Worm (Caenorhabditis elegans) whole organism, L4 larva: Measurements from ENCODE around the gene srbc-61.

Experiments
- D1046.2 ChIP-seq: fragments of 200-800 bp; sonication (Bioruptor generic); IDR thresholded peaks from 2 replicates; pipeline ENCODE4 v1.3.6; 2022; ENCODE audit warnings: missing genetic modification characterization, missing compliant biosample characterization
- F10B5.3 ChIP-seq: sonication (generic microtip); optimal IDR thresholded peaks from 2 replicates; lab custom pipeline; 2016; ENCODE audit warnings: mild to moderate bottlenecking, missing genetic modification characterization, missing compliant biosample characterization
- T26A8.4 ChIP-seq: fragments of 200-800 bp; sonication (Bioruptor generic); IDR thresholded peaks from 2 replicates; pipeline ENCODE4 v1.3.6; 2022; ENCODE audit warnings: missing genetic modification characterization, missing compliant biosample characterization
- Y5F2A.4 ChIP-seq: fragments of 200-800 bp; sonication (Bioruptor generic); optimal IDR thresholded peaks from 2 replicates; lab custom pipeline; 2018; ENCODE audit warnings: mild to moderate bottlenecking, missing genetic modification characterization, missing compliant biosample characterization
- Y75B8A.6 ChIP-seq: fragments of 200-800 bp; sonication (Bioruptor generic); IDR thresholded peaks from 2 replicates; pipeline ENCODE4 v1.3.6; 2022; ENCODE audit warnings: missing genetic modification reagents, missing genetic modification characterization, missing compliant biosample characterization
- ceh-20 ChIP-seq: fragments of 200-800 bp; sonication (Bioruptor generic); IDR thresholded peaks from 2 replicates; pipeline ENCODE4 v1.3.6; 2022; ENCODE audit warnings: missing genetic modification reagents, missing genetic modification characterization, missing compliant biosample characterization
- ctbp-1 ChIP-seq: fragments of 200-800 bp; sonication (Bioruptor generic); IDR thresholded peaks from 2 replicates; pipeline ENCODE4 v1.3.6; 2022; ENCODE audit warnings: missing genetic modification reagents, missing genetic modification characterization, missing compliant biosample characterization
- dmd-6 ChIP-seq: fragments of 200-800 bp; sonication (Bioruptor generic); IDR thresholded peaks from 2 replicates; pipeline ENCODE4 v1.3.6; 2022; ENCODE audit warnings: missing genetic modification reagents, missing genetic modification characterization, missing compliant biosample characterization
- egl-43 ChIP-seq: fragments of 200-800 bp; sonication (Bioruptor generic); IDR thresholded peaks from 2 replicates; pipeline ENCODE4 v1.3.6; 2022; ENCODE audit warnings: missing genetic modification reagents, missing genetic modification characterization, missing compliant biosample characterization
- fkh-10 ChIP-seq: fragments of 150-350 bp; optimal IDR thresholded peaks from 2 replicates; lab custom pipeline; 2014; ENCODE audit warnings: missing biosample characterization, missing genetic modification reagents, missing genetic modification characterization
- hmg-1.1 ChIP-seq: fragments of 200-800 bp; sonication (Bioruptor generic); IDR thresholded peaks from 2 replicates; pipeline ENCODE4 v1.3.6; 2022; ENCODE audit warnings: missing genetic modification reagents, missing genetic modification characterization, missing compliant biosample characterization
- lim-7 ChIP-seq: fragments of 200-800 bp; sonication (Bioruptor generic); IDR thresholded peaks from 2 replicates; pipeline ENCODE4 v1.3.6; 2022; ENCODE audit warnings: missing genetic modification characterization, missing compliant biosample characterization
- lin-15B ChIP-seq: fragments of 150-350 bp; sonication (generic microtip); optimal IDR thresholded peaks from 3 replicates; lab custom pipeline; 2014; ENCODE audit warnings: missing biosample characterization, missing genetic modification characterization
- lin-29 ChIP-seq: fragments of 200-800 bp; sonication (Bioruptor generic); IDR thresholded peaks from 2 replicates; pipeline ENCODE4 v1.3.6; 2022; ENCODE audit warnings: missing genetic modification reagents, missing genetic modification characterization, missing compliant biosample characterization
- lin-39 ChIP-seq: fragments of 150-350 bp; optimal IDR thresholded peaks from 2 replicates; lab custom pipeline; 2014; ENCODE audit warnings: missing biosample characterization, missing genetic modification reagents, missing genetic modification characterization
- mep-1 ChIP-seq: fragments of 150-350 bp; sonication (generic microtip); optimal IDR thresholded peaks from 3 replicates; lab custom pipeline; 2014; ENCODE audit warnings: missing biosample characterization, missing genetic modification characterization
- mes-2 ChIP-seq: sonication (generic microtip); optimal IDR thresholded peaks from 2 replicates; lab custom pipeline; 2016; ENCODE audit warnings: missing genotype, mild to moderate bottlenecking, missing genetic modification characterization, missing compliant biosample characterization; ENCODE audit not compliant: poor library complexity, severe bottlenecking
- mxl-2 ChIP-seq: fragments of 200-800 bp; sonication (Bioruptor generic); conservative IDR thresholded peaks from 2 replicates; pipeline ENCODE4 v1.3.6; 2022; ENCODE audit warnings: missing genetic modification reagents, missing genetic modification characterization, missing compliant biosample characterization
- nhr-10 ChIP-seq: fragments of 150-350 bp; optimal IDR thresholded peaks from 2 replicates; lab custom pipeline; 2014; ENCODE audit warnings: missing biosample characterization, missing genetic modification characterization
- nhr-111 ChIP-seq: fragments of 200-800 bp; sonication (Bioruptor generic); optimal IDR thresholded peaks from 2 replicates; lab custom pipeline; 2018; ENCODE audit warnings: mild to moderate bottlenecking, missing genetic modification characterization, missing compliant biosample characterization
- nhr-48 ChIP-seq: sonication (generic microtip); optimal IDR thresholded peaks from 2 replicates; lab custom pipeline; 2016; ENCODE audit warnings: mild to moderate bottlenecking, missing genetic modification characterization, missing compliant biosample characterization
- nhr-77 ChIP-seq: fragments of 150-350 bp; optimal IDR thresholded peaks from 2 replicates; lab custom pipeline; 2014; ENCODE audit warnings: missing biosample characterization, missing genetic modification characterization
- pha-4 ChIP-seq, 2 experiments: fragments of 150-350 bp in 1 of 2; fragments of 200-800 bp in 1 of 2; sonication (Bioruptor generic) in 1 of 2; IDR thresholded peaks in 1 of 2; optimal IDR thresholded peaks in 1 of 2; 2 replicates each; pipeline versions ENCODE4 v1.3.6 to Lab custom; 2014 to 2022; ENCODE audit warnings: missing genetic modification characterization in 2 of 2, missing genetic modification reagents in 2 of 2, missing biosample characterization in 1 of 2, missing compliant biosample characterization in 1 of 2
- saeg-2 ChIP-seq: fragments of 200-800 bp; sonication (Bioruptor generic); IDR thresholded peaks from 2 replicates; pipeline ENCODE4 v1.3.6; 2022; ENCODE audit warnings: missing genetic modification reagents, missing genetic modification characterization, missing compliant biosample characterization
- sdz-12 ChIP-seq: fragments of 200-800 bp; sonication (Bioruptor generic); optimal IDR thresholded peaks from 2 replicates; lab custom pipeline; 2018; ENCODE audit warnings: mild to moderate bottlenecking, missing genetic modification characterization, missing compliant biosample characterization
- set-16 ChIP-seq: fragments of 200-800 bp; sonication (Bioruptor generic); IDR thresholded peaks from 2 replicates; pipeline ENCODE4 v1.3.6; 2022; ENCODE audit warnings: missing genetic modification reagents, missing genetic modification characterization, missing compliant biosample characterization
- snpc-4 ChIP-seq: fragments of 150-350 bp; optimal IDR thresholded peaks from 2 replicates; lab custom pipeline; 2014; ENCODE audit warnings: missing biosample characterization, missing genetic modification characterization
- spr-3 ChIP-seq: fragments of 200-800 bp; sonication (Bioruptor generic); optimal IDR thresholded peaks from 2 replicates; lab custom pipeline; 2018; ENCODE audit warnings: mild to moderate bottlenecking, missing genetic modification characterization, missing compliant biosample characterization
- tra-1 ChIP-seq: fragments of 200-800 bp; sonication (Bioruptor generic); IDR thresholded peaks from 2 replicates; pipeline ENCODE4 v1.3.6; 2022; ENCODE audit warnings: missing genetic modification reagents, missing genetic modification characterization, missing compliant biosample characterization
- vab-7 ChIP-seq: fragments of 200-800 bp; sonication (Bioruptor generic); IDR thresholded peaks from 2 replicates; pipeline ENCODE4 v1.3.6; 2022; ENCODE audit warnings: missing genetic modification reagents, missing genetic modification characterization, missing compliant biosample characterization
- zfp-2 ChIP-seq: sonication (generic microtip); optimal IDR thresholded peaks from 2 replicates; lab custom pipeline; 2016; ENCODE audit warnings: mild to moderate bottlenecking, missing genetic modification characterization, missing compliant biosample characterization
- zip-2 ChIP-seq: fragments of 150-350 bp; optimal IDR thresholded peaks from 2 replicates; lab custom pipeline; 2014; ENCODE audit warnings: missing biosample characterization, missing genetic modification characterization

Gene srbc-61

ce11 chrV:17500055-17500454 is 23.5 kb downstream of the srbc-61 start (continued):
- no peak for TF ChIP-seq sdz-12

- TF ChIP-seq saeg-2 (GFP tag; lab: Robert Waterston, UW): no peak
- TF ChIP-seq pha-4 (GFP tag; IDR thresholded peaks at IDR 0.05; lab: Robert Waterston, UW): no peak
- no peak for TF ChIP-seq pha-4 (tag; optimal IDR thresholded peaks at IDR 0.05; lab: Kevin White, UChicago)
- no peak for TF ChIP-seq nhr-48
- no peak for TF ChIP-seq Y5F2A.4 (GFP tag; lab: Kevin White, UChicago)
- TF ChIP-seq nhr-111 (GFP tag; lab: Kevin White, UChicago): no peak
- no peak for TF ChIP-seq mxl-2
- TF ChIP-seq zfp-2 (tag; lab: Kevin White, UChicago): no peak
- TF ChIP-seq lin-15B (tag; lab: Kevin White, UChicago): no peak
- TF ChIP-seq, all 104 proteins: peak for 0
Observed at ce11 chrV:17506289-17506688, 29.7 kb downstream of the srbc-61 start, which contains the start of gene srw-31. Gene srw-31, plus strand, starts transcription at chrV:17506589.

ce11 chrV:17508493-17508892 is 31.9 kb downstream of the srbc-61 start, which contains the start of gene srw-32:
Gene srw-32, plus strand, starts transcription at chrV:17508793.
- TF ChIP-seq T26A8.4 (no peak), snpc-4 (no peak), spr-3 (no peak), dmd-6 (no peak), F10B5.3 (tag; lab: Kevin White, UChicago) (no peak)

ce11 chrV:17512763-17513162 is 36.2 kb downstream of the srbc-61 start:
- no peak for TF ChIP-seq nhr-48
- TF ChIP-seq set-16 (GFP tag; lab: Robert Waterston, UW): peak; percentile 67

ce11 chrV:17513831-17514230 is 37.2 kb downstream of the srbc-61 start:
- TF ChIP-seq tra-1 (GFP tag; lab: Robert Waterston, UW) (no peak), D1046.2 (GFP tag; lab: Robert Waterston, UW) (no peak), vab-7 (GFP tag; lab: Robert Waterston, UW) (0 out of 2 replicates have a peak, but pooled peaks have one; percentile 26), lim-7 (GFP tag; lab: Robert Waterston, UW) (peak; percentile 28; the same call in 1 of the 2 replicates)
- TF ChIP-seq, all 104 proteins: peak for 2

ce11 chrV:17520735-17521134 is 44.1 kb downstream of the srbc-61 start, which contains the start of gene fbxa-136:
Gene fbxa-136, plus strand, starts transcription at chrV:17521035.
- TF ChIP-seq spr-3 (no peak), lin-29 (GFP tag; lab: Robert Waterston, UW) (no peak), ceh-20 (GFP tag; lab: Robert Waterston, UW) (no peak), vab-7 (GFP tag; lab: Robert Waterston, UW) (no peak), lin-39 (tag; lab: Kevin White, UChicago) (no peak), ctbp-1 (no peak), mep-1 (no peak), nhr-77 (tag; lab: Kevin White, UChicago) (no peak), dmd-6 (no peak), mes-2 (no peak), mxl-2 (no peak), set-16 (GFP tag; lab: Robert Waterston, UW) (no peak), Y75B8A.6 (no peak), zfp-2 (tag; lab: Kevin White, UChicago) (no peak), nhr-10 (tag; lab: Kevin White, UChicago) (no peak), egl-43 (GFP tag; lab: Robert Waterston, UW) (no peak), fkh-10 (no peak), zip-2 (no peak), hmg-1.1 (GFP tag; lab: Robert Waterston, UW) (no peak), pha-4 (GFP tag; IDR thresholded peaks at IDR 0.05; lab: Robert Waterston, UW) (no peak), pha-4 (tag; optimal IDR thresholded peaks at IDR 0.05; lab: Kevin White, UChicago) (no peak)
- TF ChIP-seq, all 104 proteins: peak for 0
